Worm (Caenorhabditis elegans): ENCODE results near the gene srsx-24.

The srsx-24 gene

DNA sequence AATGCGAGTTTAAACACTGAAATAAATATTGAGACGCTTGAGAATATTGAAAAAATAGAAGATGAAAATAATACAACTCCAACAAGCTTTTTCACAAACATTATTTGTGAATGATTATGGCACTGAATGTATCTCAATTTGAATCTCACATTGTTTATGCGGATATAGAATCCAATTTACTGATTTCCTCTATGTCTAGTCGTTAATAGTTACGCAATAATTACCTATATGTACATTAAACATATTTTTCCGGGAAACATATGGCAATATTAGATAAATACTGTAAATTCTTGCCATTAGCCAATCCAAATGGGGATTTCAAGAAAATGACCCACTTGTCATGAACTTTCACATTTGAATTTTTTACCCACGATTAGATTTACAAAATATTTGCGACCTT lies 16.1 kb upstream of the srsx-24 start, which contains the start of gene srx-9:
srx-9 (minus strand) TSS at position 101 of the 400 bp plus-strand sequence.
- no peak for TF ChIP-seq nfya-1 (tag; optimal IDR thresholded peaks at IDR 0.05)

ce11 chrV:7391933-7392332 lies 12.6 kb upstream of the srsx-24 start, which contains the start of gene fbxa-105:
Gene fbxa-105 (minus strand): TSS chrV:7392029.
- no peak for TF ChIP-seq ztf-16 (tag; optimal IDR thresholded peaks at IDR 0.05)

ce11 chrV:7389771-7390170 lies 10.5 kb upstream of the srsx-24 start, which contains the start of gene C02H6.1:
Gene C02H6.1 (minus strand): TSS chrV:7389871.
- TF ChIP-seq fkh-6 (tag; optimal IDR thresholded peaks at IDR 0.05) (no peak), hlh-8 (tag; optimal IDR thresholded peaks at IDR 0.05) (no peak), K09A11.1 (tag; optimal IDR thresholded peaks at IDR 0.05; ENCODE audit: insufficient read depth) (no peak), C38D4.7 (GFP tag; optimal IDR thresholded peaks at IDR 0.05) (no peak), F13H6.1 (tag; optimal IDR thresholded peaks at IDR 0.05) (no peak), nhr-11 (tag; optimal IDR thresholded peaks at IDR 0.05) (no peak), eyg-1 (tag; optimal IDR thresholded peaks at IDR 0.05) (no peak), ceh-6 (GFP tag; optimal IDR thresholded peaks at IDR 0.05) (no peak), odd-2 (tag; optimal IDR thresholded peaks at IDR 0.05) (no peak), nhr-232 (tag; optimal IDR thresholded peaks at IDR 0.05) (no peak), elt-4 (tag; optimal IDR thresholded peaks at IDR 0.05) (no peak), fkh-10 (GFP tag; optimal IDR thresholded peaks at IDR 0.05) (no peak), tbx-7 (tag; optimal IDR thresholded peaks at IDR 0.05) (no peak), pag-3 (tag; optimal IDR thresholded peaks at IDR 0.05; ENCODE audit: borderline replicate concordance) (no peak), pros-1 (tag; optimal IDR thresholded peaks at IDR 0.05) (no peak), nfya-1 (tag; optimal IDR thresholded peaks at IDR 0.05) (no peak), ztf-16 (tag; optimal IDR thresholded peaks at IDR 0.05) (no peak), rnt-1 (tag; optimal IDR thresholded peaks at IDR 0.05) (no peak), ceh-19 (GFP tag; optimal IDR thresholded peaks at IDR 0.05) (no peak)

DNA sequence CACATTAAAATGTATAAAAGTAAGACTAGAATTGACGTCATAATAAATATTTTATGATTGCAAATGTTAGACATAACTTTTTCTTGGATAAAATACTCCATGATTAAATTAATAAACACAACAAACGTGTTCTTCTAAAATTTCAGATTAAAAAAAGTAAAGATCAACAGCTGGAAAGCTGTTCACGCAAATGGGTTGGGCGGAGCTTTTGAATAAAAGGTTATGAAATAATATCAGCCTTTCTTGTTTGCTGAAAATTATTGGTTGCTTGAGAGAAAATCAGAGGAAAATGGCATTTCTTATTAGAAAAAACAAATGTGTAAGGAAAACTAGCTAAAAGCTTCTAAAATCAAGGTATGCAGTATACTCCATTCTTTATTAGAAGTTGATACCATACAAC lies 8.5 kb upstream of the srsx-24 start, which contains the start of gene C02H6.3:
C02H6.3 (minus strand) TSS at position 101 of the 400 bp plus-strand sequence.
- no peak for TF ChIP-seq pqm-1 (tag; optimal IDR thresholded peaks at IDR 0.05)
- no peak for TF ChIP-seq pat-9 (tag; optimal IDR thresholded peaks at IDR 0.05)
- no peak for TF ChIP-seq pax-1 (tag; optimal IDR thresholded peaks at IDR 0.05)
- TF ChIP-seq ceh-2 (tag; optimal IDR thresholded peaks at IDR 0.05), result no peak
- TF ChIP-seq ceh-31 (tag; optimal IDR thresholded peaks at IDR 0.05), result no peak
- TF ChIP-seq zip-5 (tag; optimal IDR thresholded peaks at IDR 0.05), result no peak
- no peak for TF ChIP-seq sox-2 (GFP tag; IDR thresholded peaks at IDR 0.05)
- no peak for TF ChIP-seq ref-2 (tag; optimal IDR thresholded peaks at IDR 0.05)
- TF ChIP-seq odd-2 (tag; optimal IDR thresholded peaks at IDR 0.05), result no peak
- no peak for TF ChIP-seq hlh-15 (tag; optimal IDR thresholded peaks at IDR 0.05)
- no peak for TF ChIP-seq mec-3 (tag; optimal IDR thresholded peaks at IDR 0.05; ENCODE audit: borderline replicate concordance)
- TF ChIP-seq madf-2 (tag; optimal IDR thresholded peaks at IDR 0.05), result no peak
- TF ChIP-seq K02D7.2 (tag; optimal IDR thresholded peaks at IDR 0.05), result no peak
- TF ChIP-seq hlh-13 (GFP tag; optimal IDR thresholded peaks at IDR 0.05), result no peak
- no peak for TF ChIP-seq npax-4 (tag; optimal IDR thresholded peaks at IDR 0.05)
- no peak for TF ChIP-seq unc-86 (tag; optimal IDR thresholded peaks at IDR 0.05)
- no peak for TF ChIP-seq gmeb-2 (tag; optimal IDR thresholded peaks at IDR 0.05)

DNA sequence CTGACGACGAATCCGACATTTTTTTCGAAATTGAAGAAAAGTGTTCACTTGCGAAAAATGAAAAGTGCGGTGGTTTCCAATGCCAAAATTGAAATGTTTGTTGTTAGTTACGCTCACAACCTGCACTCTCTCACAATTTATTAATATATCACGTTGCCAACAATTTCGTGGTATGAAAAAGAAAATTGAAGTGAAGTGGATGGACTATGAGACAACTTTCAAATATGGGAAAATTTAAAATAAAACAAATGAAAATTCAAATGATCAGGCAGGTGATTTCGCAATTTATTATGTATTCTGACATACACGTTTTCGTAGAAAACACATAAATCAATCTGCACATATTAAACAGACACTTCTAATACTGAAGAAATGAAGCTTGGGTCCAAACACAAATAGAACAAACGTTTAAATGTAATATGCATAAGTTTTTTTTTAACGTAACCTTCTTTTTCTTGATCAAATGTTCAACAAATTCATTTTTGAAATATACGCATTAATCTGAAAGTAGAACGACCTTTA lies 6.8 kb upstream of the srsx-24 start, which contains the start of gene srp-6:
srp-6 (minus strand) TSS at position 51 of the 522 bp plus-strand sequence.
- TF ChIP-seq ceh-6 (GFP tag; optimal IDR thresholded peaks at IDR 0.05) (no peak), pag-3 (tag; optimal IDR thresholded peaks at IDR 0.05; ENCODE audit: borderline replicate concordance) (no peak), elt-4 (tag; optimal IDR thresholded peaks at IDR 0.05) (no peak), sox-2 (GFP tag; IDR thresholded peaks at IDR 0.05) (no peak), unc-42 (tag; optimal IDR thresholded peaks at IDR 0.05) (no peak), tbx-2 (tag; optimal IDR thresholded peaks at IDR 0.05) (no peak), nfya-1 (tag; optimal IDR thresholded peaks at IDR 0.05) (no peak), hlh-30 (tag; optimal IDR thresholded peaks at IDR 0.05; ENCODE audit: insufficient read depth) (no peak), pax-1 (tag; optimal IDR thresholded peaks at IDR 0.05) (no peak), gmeb-2 (tag; optimal IDR thresholded peaks at IDR 0.05) (no peak), unc-55 (GFP tag; optimal IDR thresholded peaks at IDR 0.05) (no peak), ceh-24 (tag; optimal IDR thresholded peaks at IDR 0.05) (no peak), eyg-1 (tag; optimal IDR thresholded peaks at IDR 0.05) (no peak), tbx-7 (tag; optimal IDR thresholded peaks at IDR 0.05) (no peak)
